Fruit fly (Drosophila melanogaster) Kc167 (cell line): ENCODE results near the gene eIF3h.

Source experiments
- Myc ChIP-seq: fragments of >200 bp; optimal IDR thresholded peaks from 2 replicates; lab custom pipeline; 2017; ENCODE audit warnings: missing external identifiers
- Sin3A ChIP-seq: fragments of >200 bp; optimal IDR thresholded peaks from 2 replicates; lab custom pipeline; 2018; ENCODE audit warnings: missing external identifiers
- h ChIP-seq: fragments of >200 bp; optimal IDR thresholded peaks from 3 replicates; lab custom pipeline; 2018; ENCODE audit warnings: missing external identifiers
- insv ChIP-seq: fragments of >200 bp; optimal IDR thresholded peaks from 3 replicates; lab custom pipeline; 2018; ENCODE audit warnings: missing external identifiers
- psq ChIP-seq: fragments of >200 bp; optimal IDR thresholded peaks from 2 replicates; lab custom pipeline; 2017; ENCODE audit warnings: missing external identifiers
- ttk ChIP-seq: sonication (Bioruptor generic); optimal IDR thresholded peaks from 2 replicates; lab custom pipeline; 2017; ENCODE audit warnings: missing external identifiers

eIF3h gene

dm6 chr2L:5052994-5053393 is at the start of gene eIF3h:
Gene eIF3h (minus strand): TSS chr2L:5053094.
- no peak for TF ChIP-seq Myc
- no peak for TF ChIP-seq psq (lab: Kevin White, UChicago)
- no peak for TF ChIP-seq Sin3A (lab: Kevin White, UChicago)
- TF ChIP-seq h: no peak

dm6 chr2L:5100577-5100976 is 47.7 kb upstream of the eIF3h start, which contains the start of gene Msp300:
Gene Msp300 (plus strand): TSS chr2L:5100877.
- TF ChIP-seq psq (lab: Kevin White, UChicago) (no peak), Myc (no peak), insv (lab: Kevin White, UChicago) (no peak), ttk (no peak), Sin3A (lab: Kevin White, UChicago) (no peak), h (no peak)

DNA sequence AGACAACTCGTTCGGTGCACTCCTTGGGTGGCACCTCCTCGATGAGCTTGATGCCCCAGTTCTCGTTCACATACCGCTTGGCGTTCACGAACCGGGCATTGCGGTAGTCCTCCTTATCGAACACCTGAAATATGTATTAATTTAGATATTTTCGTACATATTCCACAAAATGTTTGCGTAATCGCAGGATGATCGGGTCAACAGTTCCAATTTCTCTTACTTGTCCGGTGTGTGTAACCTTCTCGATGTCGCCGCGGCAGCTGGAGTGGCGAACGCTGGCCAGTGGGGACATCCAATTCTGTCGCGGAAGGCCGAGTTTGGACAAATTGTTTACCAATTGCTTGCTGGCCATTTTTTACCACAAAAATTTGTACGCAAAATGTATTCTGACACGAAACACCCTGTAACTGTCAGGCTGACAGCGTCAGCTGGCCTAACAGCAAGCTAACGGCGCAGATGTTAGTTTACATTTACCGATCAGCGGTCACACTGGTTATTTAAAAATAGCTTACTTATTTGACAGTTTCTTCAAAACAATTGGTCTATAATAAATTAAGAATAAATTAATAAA is 47.0 kb upstream of the eIF3h start, which contains the start of gene ND-13A:
Gene ND-13A (minus strand): TSS at position 499 of the 571 bp plus-strand sequence.
- TF ChIP-seq Sin3A (lab: Kevin White, UChicago): no peak

DNA sequence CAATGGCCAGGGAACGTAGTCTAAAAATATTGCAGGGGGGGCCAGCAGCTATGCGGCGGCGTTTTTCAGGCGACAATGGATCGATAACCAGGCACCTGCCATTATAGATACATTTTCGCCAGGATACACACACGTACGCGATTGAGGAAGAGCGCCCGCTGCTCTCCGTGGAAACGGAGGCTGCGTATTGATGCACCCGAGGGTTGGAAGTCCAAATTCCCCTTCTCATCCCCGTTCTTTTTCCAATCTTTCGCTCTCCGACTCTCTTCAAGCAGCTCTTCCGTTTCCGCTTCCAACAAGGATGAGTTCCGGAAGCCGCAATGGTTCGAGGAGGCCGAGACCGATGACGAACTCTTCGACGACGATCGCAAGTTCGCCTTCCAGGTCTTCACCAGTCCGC is 43.9 kb upstream of the eIF3h start:
- TF ChIP-seq psq (lab: Kevin White, UChicago): no peak

DNA sequence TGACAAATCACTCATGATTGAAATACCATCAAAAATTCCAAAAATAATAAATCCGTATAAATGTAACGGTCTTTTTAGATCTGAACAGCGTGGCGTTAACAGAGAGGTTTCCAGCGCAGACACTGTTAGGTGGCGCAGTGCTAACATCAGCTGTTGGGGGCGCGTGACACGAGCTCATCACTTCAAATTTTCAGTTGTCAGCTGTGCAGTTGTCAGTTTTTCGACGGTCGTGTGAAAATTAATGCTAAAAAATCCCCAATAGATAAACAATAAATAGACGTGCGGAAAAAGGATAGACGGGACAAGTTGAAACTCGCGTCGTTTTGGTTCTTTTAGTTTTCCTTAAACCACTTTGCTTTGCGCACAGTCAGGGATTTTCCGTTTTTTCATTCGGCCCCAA is 43.3 kb upstream of the eIF3h start, which contains the start of gene CG4230:
Gene CG4230 (plus strand): TSS at position 6 of the 400 bp plus-strand sequence.
- TF ChIP-seq Sin3A (lab: Kevin White, UChicago): no peak
- TF ChIP-seq ttk: no peak
- TF ChIP-seq h: no peak
- TF ChIP-seq psq (lab: Kevin White, UChicago): no peak
- no peak for TF ChIP-seq insv (lab: Kevin White, UChicago)
- no peak for TF ChIP-seq Myc

DNA sequence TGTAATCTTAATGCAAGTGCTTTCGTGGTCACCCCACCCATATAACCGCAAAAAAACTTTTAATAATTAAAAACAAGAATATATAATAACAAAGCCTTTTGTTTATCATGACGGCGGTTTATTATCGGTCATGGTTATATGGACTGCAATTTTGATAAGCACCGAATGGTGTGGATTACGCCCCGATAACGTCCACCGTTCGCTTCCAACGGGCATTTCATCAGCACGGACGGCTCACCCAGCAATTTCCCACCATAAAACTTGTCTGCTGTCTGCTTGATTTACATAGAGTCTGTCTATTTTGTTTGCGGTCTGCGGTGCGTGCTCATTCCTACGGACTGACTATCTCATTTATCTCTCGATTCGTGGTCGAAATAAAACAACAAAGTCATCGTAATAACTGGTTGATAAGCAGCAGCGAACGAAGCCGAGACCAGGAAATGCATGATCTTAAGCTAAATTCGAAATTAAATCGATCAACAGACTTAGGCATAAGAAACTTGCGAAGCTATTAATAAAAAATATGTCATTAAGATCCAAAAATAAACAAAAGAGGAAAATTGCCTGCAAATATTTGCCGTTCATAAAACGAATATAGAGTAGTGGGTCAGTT is 42.6 kb upstream of the eIF3h start:
- TF ChIP-seq ttk: no peak
- TF ChIP-seq Sin3A (lab: Kevin White, UChicago): no peak
- TF ChIP-seq Myc: no peak

DNA sequence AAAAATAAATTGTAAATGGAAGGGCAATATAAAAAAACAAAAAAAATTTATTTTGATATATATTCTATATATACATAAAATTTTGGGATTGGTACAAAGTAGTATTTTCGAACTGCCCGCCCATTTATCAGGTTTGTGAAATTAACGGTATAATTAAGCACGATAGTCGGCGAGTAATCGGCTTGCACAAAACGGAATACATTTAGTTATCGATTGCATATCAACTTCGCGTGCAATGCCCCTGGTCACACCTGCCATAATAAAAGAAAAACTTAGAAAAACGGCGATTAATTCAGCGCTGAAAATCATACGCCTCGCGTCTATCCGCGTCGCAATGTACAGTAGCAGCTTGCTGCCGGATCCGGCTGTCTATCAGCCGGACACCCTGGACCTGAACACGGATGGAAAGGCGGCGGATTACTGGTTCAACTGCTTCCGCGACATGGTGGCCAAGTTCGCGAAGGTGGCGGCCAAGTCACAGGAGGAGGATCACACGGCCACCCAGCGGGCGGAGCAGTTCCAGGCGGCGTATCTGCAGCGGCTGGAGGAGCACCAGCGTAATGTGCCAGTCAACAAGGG is 41.0 kb upstream of the eIF3h start, which contains the start of gene CG5828:
Gene CG5828 (plus strand): TSS at position 205 of the 579 bp plus-strand sequence.
- TF ChIP-seq insv (lab: Kevin White, UChicago): no peak
- no peak for TF ChIP-seq Sin3A (lab: Kevin White, UChicago)
- TF ChIP-seq h: no peak
- TF ChIP-seq ttk: no peak
- no peak for TF ChIP-seq Myc
- no peak for TF ChIP-seq psq (lab: Kevin White, UChicago)

dm6 chr2L:5092992-5093695 is 40.2 kb upstream of the eIF3h start, which contains the start of gene Pgant5:
Gene Pgant5 (minus strand): TSS chr2L:5093592.
- TF ChIP-seq Myc: no peak
- no peak for TF ChIP-seq insv (lab: Kevin White, UChicago)
- TF ChIP-seq ttk: no peak
- no peak for TF ChIP-seq Sin3A (lab: Kevin White, UChicago)
- TF ChIP-seq h: no peak
- no peak for TF ChIP-seq psq (lab: Kevin White, UChicago)

dm6 chr2L:5092597-5092991 is 39.7 kb upstream of the eIF3h start:
- no peak for TF ChIP-seq insv (lab: Kevin White, UChicago)
- no peak for TF ChIP-seq Sin3A (lab: Kevin White, UChicago)
- TF ChIP-seq ttk: no peak
- no peak for TF ChIP-seq psq (lab: Kevin White, UChicago)
- TF ChIP-seq Myc: no peak

DNA sequence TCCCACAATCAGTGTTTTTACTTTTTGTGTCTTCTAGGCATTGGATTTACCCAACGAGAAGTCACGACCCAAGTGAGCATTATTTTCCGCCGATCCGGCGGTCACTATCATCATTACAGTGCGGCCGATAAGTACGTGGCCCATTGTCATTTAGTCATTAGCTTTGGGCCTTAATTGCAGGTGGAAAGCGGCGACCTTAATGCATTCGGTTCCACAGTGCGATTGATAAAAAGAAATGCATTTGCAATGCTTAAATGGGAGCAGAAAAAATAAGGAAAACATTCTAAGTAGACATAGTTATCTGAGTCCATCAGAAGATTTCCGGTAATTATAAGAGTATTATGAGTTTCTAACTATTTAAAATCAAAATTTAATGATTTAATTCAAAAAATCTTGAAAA is 39.3 kb upstream of the eIF3h start:
- TF ChIP-seq Myc (no peak), Sin3A (lab: Kevin White, UChicago) (no peak), h (no peak), psq (lab: Kevin White, UChicago) (no peak), ttk (no peak), insv (lab: Kevin White, UChicago) (no peak)

DNA sequence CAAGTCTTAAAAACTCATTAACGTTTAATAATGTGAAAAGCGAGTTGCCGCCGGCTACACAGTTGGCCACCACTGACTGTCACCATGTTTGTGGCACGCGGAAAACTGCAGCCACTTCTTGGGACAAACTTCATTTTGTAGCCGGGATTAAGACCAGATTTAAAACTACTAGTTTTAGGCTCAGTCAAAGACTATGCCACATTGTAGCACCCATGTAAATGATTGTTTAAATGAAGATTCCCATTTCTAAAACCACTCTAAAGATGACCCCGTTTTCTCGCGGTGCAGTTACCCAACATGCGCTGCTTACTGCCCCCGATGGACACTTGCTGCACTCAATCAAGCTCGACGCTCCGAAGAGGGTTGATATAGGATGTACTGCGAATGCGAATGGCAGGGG is 37.5 kb upstream of the eIF3h start:
- TF ChIP-seq Myc (no peak), psq (lab: Kevin White, UChicago) (no peak), ttk (no peak), Sin3A (lab: Kevin White, UChicago) (no peak), h (no peak), insv (lab: Kevin White, UChicago) (no peak)

- TF ChIP-seq ttk (no peak), Sin3A (lab: Kevin White, UChicago) (no peak), insv (lab: Kevin White, UChicago) (no peak), psq (lab: Kevin White, UChicago) (no peak), h (no peak), Myc (no peak)
These were observed 36.7 kb upstream of the eIF3h start for dm6 chr2L:5089642-5090041.
